Worm (Caenorhabditis elegans): ENCODE data around the gene cutl-4.

cutl-4 gene

DNA sequence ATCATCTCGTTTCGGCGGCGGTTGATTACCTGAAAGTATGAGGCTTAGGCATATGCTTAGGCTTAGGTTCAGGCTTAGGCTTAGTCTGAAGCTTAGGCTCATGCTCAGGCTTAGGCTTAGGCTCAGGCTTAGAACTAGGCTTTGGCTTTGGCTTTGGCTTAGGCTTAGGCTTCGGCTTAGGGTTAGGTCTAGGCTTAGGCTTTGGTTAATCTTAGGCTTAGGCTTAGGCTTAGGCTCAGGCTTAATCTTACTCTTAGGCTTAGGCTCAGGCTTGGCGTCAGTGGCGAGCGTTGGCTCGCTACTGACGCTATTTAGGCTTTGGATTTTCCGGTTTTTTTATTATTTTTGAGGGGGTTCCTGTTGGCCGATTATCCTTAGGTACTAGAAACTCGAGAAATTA, 4.1 kb upstream of the cutl-4 start:
- TF ChIP-seq mab-5 (tag; optimal IDR thresholded peaks at IDR 0.05) (no peak), blmp-1 (tag; optimal IDR thresholded peaks at IDR 0.05; ENCODE audit: insufficient read depth) (no peak), C34F6.9 (tag; optimal IDR thresholded peaks at IDR 0.05) (no peak), F13H6.1 (tag; optimal IDR thresholded peaks at IDR 0.05) (no peak), ztf-4 (tag; optimal IDR thresholded peaks at IDR 0.05) (no peak), unc-62 (GFP tag; optimal IDR thresholded peaks at IDR 0.05) (no peak)

ce11 chrV:17732516-17732915, 7.2 kb downstream of the cutl-4 start, which contains the start of gene twk-42:
Gene twk-42 (minus strand): TSS chrV:17732616.
- TF ChIP-seq ZK546.5 (tag; optimal IDR thresholded peaks at IDR 0.05) (no peak), sem-4 (tag; optimal IDR thresholded peaks at IDR 0.05) (no peak), nhr-12 (tag; optimal IDR thresholded peaks at IDR 0.05) (no peak), peb-1 (tag; optimal IDR thresholded peaks at IDR 0.05) (no peak), nhr-77 (tag; optimal IDR thresholded peaks at IDR 0.05) (no peak), dmd-4 (tag; optimal IDR thresholded peaks at IDR 0.05) (no peak), zag-1 (tag; optimal IDR thresholded peaks at IDR 0.05) (no peak), ceh-82 (tag; optimal IDR thresholded peaks at IDR 0.05) (no peak), alr-1 (tag; optimal IDR thresholded peaks at IDR 0.05) (no peak), nhr-23 (tag; optimal IDR thresholded peaks at IDR 0.05) (no peak), nhr-10 (tag; optimal IDR thresholded peaks at IDR 0.05) (no peak), lin-13 (GFP tag; optimal IDR thresholded peaks at IDR 0.05) (no peak), elt-1 (tag; optimal IDR thresholded peaks at IDR 0.05) (no peak)

DNA sequence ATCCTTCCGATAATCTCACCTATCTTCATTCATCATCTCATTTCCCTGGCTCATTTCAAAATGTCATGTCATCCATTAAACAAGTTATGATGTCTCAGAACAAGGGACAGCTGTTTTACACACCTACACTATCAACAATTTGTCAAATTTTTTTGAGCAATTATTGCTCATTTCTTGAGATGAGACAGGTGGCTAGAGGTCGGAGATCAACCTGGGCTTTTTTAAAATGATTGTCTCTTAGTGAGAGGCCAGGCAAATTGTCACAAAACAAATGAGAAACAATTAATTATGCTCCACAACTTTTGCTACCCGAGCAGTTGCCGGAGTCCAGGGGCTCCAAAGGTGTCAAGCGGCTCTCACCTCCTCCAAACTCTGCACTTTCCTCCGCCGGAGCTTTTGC, 10.9 kb downstream of the cutl-4 start:
- TF ChIP-seq mab-5 (tag; optimal IDR thresholded peaks at IDR 0.05) (peak; percentile 37), egl-27 (tag; optimal IDR thresholded peaks at IDR 0.05) (no peak), nhr-10 (tag; optimal IDR thresholded peaks at IDR 0.05) (no peak), ztf-4 (tag; optimal IDR thresholded peaks at IDR 0.05) (no peak), sma-3 (GFP tag; optimal IDR thresholded peaks at IDR 0.05) (no peak), sma-9 (GFP tag; optimal IDR thresholded peaks at IDR 0.05) (peak; percentile 23), sma-9 (tag; optimal IDR thresholded peaks at IDR 0.05) (no peak), unc-39 (tag; optimal IDR thresholded peaks at IDR 0.05) (no peak), unc-55 (GFP tag; optimal IDR thresholded peaks at IDR 0.05) (no peak), nhr-129 (tag; optimal IDR thresholded peaks at IDR 0.05) (peak; percentile 8), mbf-1 (tag; optimal IDR thresholded peaks at IDR 0.05) (no peak), nhr-12 (tag; optimal IDR thresholded peaks at IDR 0.05) (no peak), snpc-4 (tag; optimal IDR thresholded peaks at IDR 0.05) (no peak), ztf-11 (tag; optimal IDR thresholded peaks at IDR 0.05) (no peak), mdl-1 (tag; optimal IDR thresholded peaks at IDR 0.05) (no peak)

ce11 chrV:17728336-17728735, 11.4 kb downstream of the cutl-4 start:
- TF ChIP-seq nhr-11 (tag; optimal IDR thresholded peaks at IDR 0.05) (no peak), blmp-1 (tag; optimal IDR thresholded peaks at IDR 0.05; ENCODE audit: insufficient read depth) (no peak), sma-3 (GFP tag; optimal IDR thresholded peaks at IDR 0.05) (no peak), nhr-77 (tag; optimal IDR thresholded peaks at IDR 0.05) (no peak), gmeb-1 (tag; optimal IDR thresholded peaks at IDR 0.05) (no peak), nhr-10 (tag; optimal IDR thresholded peaks at IDR 0.05) (no peak), elt-1 (tag; optimal IDR thresholded peaks at IDR 0.05) (no peak), fos-1 (tag; optimal IDR thresholded peaks at IDR 0.05) (no peak), unc-39 (tag; optimal IDR thresholded peaks at IDR 0.05) (no peak), snpc-4 (tag; optimal IDR thresholded peaks at IDR 0.05) (no peak), mab-5 (tag; optimal IDR thresholded peaks at IDR 0.05) (no peak), sma-9 (GFP tag; optimal IDR thresholded peaks at IDR 0.05) (no peak), sma-9 (tag; optimal IDR thresholded peaks at IDR 0.05) (no peak), ceh-16 (tag; optimal IDR thresholded peaks at IDR 0.05) (no peak)

DNA sequence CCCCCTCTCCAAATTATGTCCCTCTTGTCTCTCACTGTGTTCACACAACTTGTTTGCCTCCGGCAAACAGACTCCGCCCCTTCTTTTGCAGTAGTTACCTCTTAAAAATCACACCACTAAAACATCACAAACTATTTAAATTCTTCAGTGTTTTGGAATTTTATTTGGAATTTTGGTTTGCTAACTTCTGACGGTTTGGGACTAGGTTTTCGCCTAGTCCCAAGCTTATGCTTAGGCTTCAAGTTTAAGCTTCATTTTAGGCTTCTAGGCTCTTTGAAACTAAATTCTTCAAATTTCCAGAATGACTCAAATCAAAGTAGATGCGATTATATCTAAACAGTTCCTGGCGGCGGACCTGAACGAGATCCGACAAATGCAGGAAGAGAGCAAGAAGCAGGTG, 15.0 kb downstream of the cutl-4 start, which contains the start of gene fat-5:
Gene fat-5 (plus strand): TSS at position 301 of the 400 bp plus-strand sequence.
- TF ChIP-seq lin-11 (tag; optimal IDR thresholded peaks at IDR 0.05): no peak
- no peak for TF ChIP-seq mbf-1 (tag; optimal IDR thresholded peaks at IDR 0.05)
- no peak for TF ChIP-seq ztf-1 (GFP tag; conservative IDR thresholded peaks at IDR 0.05)

Data from whole organism, L2 larva.